Worm (Caenorhabditis elegans) whole organism, L4 larva: ENCODE measurements around the gene Y49F6B.20.

Experiments used
- D1046.2 ChIP-seq: fragments of 200-800 bp; sonication (Bioruptor generic); IDR thresholded peaks from 2 replicates; pipeline ENCODE4 v1.3.6; 2022; ENCODE audit warnings: missing genetic modification characterization, missing compliant biosample characterization
- F44E2.7 ChIP-seq: fragments of 200-800 bp; sonication (Bioruptor generic); IDR thresholded peaks from 2 replicates; pipeline ENCODE4 v2.1.2; 2022; ENCODE audit warnings: missing genetic modification characterization, missing compliant biosample characterization
- Y75B8A.6 ChIP-seq: fragments of 200-800 bp; sonication (Bioruptor generic); IDR thresholded peaks from 2 replicates; pipeline ENCODE4 v1.3.6; 2022; ENCODE audit warnings: missing genetic modification reagents, missing genetic modification characterization, missing compliant biosample characterization
- ZK337.2 ChIP-seq: fragments of 200-800 bp; sonication (Bioruptor generic); IDR thresholded peaks from 2 replicates; pipeline ENCODE4 v1.3.6; 2022; ENCODE audit warnings: missing genetic modification reagents, missing genetic modification characterization, missing compliant biosample characterization
- ZK546.5 ChIP-seq, 2 experiments: sonication (generic microtip); optimal IDR thresholded peaks; 2 replicates each; lab custom pipeline; 2017; ENCODE audit warnings: missing biosample characterization in 2 of 2, missing genetic modification characterization in 2 of 2
- aly-2 ChIP-seq: sonication (generic microtip); optimal IDR thresholded peaks from 2 replicates; lab custom pipeline; 2018; ENCODE audit warnings: missing biosample characterization, missing genetic modification characterization
- ceh-20 ChIP-seq: fragments of 200-800 bp; sonication (Bioruptor generic); IDR thresholded peaks from 2 replicates; pipeline ENCODE4 v1.3.6; 2022; ENCODE audit warnings: missing genetic modification reagents, missing genetic modification characterization, missing compliant biosample characterization
- ceh-44 ChIP-seq: fragments of 200-800 bp; sonication (Bioruptor generic); IDR thresholded peaks from 2 replicates; pipeline ENCODE4 v1.3.6; 2022; ENCODE audit warnings: missing genetic modification reagents, missing genetic modification characterization, missing compliant biosample characterization
- daf-19 ChIP-seq: fragments of 200-800 bp; sonication (Bioruptor generic); conservative IDR thresholded peaks from 2 replicates; pipeline ENCODE4 v1.3.6; 2022; ENCODE audit warnings: missing genetic modification characterization, missing compliant biosample characterization
- dmd-6 ChIP-seq: fragments of 200-800 bp; sonication (Bioruptor generic); IDR thresholded peaks from 2 replicates; pipeline ENCODE4 v1.3.6; 2022; ENCODE audit warnings: missing genetic modification reagents, missing genetic modification characterization, missing compliant biosample characterization
- duxl-1 ChIP-seq: sonication (generic microtip); optimal IDR thresholded peaks from 2 replicates; lab custom pipeline; 2016; ENCODE audit warnings: mild to moderate bottlenecking, missing genetic modification characterization, moderate library complexity, missing compliant biosample characterization; ENCODE audit not compliant: poor library complexity
- dve-1 ChIP-seq: sonication (generic microtip); optimal IDR thresholded peaks from 2 replicates; lab custom pipeline; 2017; ENCODE audit warnings: antibody characterized with exemption, mild to moderate bottlenecking, missing genetic modification characterization, missing compliant biosample characterization; ENCODE audit not compliant: insufficient read depth
- fos-1 ChIP-seq: fragments of 150-350 bp; optimal IDR thresholded peaks from 2 replicates; lab custom pipeline; 2014; ENCODE audit warnings: missing biosample characterization, missing genetic modification characterization
- hif-1 ChIP-seq, 2 experiments: sonication (generic microtip); optimal IDR thresholded peaks; 2 replicates each; lab custom pipeline; 2016 to 2017; ENCODE audit warnings: missing compliant biosample characterization in 2 of 2, missing genetic modification characterization in 2 of 2, missing genetic modification reagents in 2 of 2, missing genotype in 2 of 2, mild to moderate bottlenecking in 1 of 2
- hlh-30 ChIP-seq: sonication (generic microtip); optimal IDR thresholded peaks from 2 replicates; lab custom pipeline; 2017; ENCODE audit warnings: antibody characterized with exemption, mild to moderate bottlenecking, missing genetic modification characterization, missing compliant biosample characterization; ENCODE audit not compliant: insufficient read depth
- jun-1 ChIP-seq: fragments of 150-350 bp; optimal IDR thresholded peaks from 2 replicates; lab custom pipeline; 2014; ENCODE audit warnings: missing biosample characterization, missing genetic modification reagents, missing genetic modification characterization
- lim-7 ChIP-seq: fragments of 200-800 bp; sonication (Bioruptor generic); IDR thresholded peaks from 2 replicates; pipeline ENCODE4 v1.3.6; 2022; ENCODE audit warnings: missing genetic modification characterization, missing compliant biosample characterization
- lin-1 ChIP-seq: fragments of 200-800 bp; sonication (Bioruptor generic); IDR thresholded peaks from 2 replicates; pipeline ENCODE4 v1.3.6; 2022; ENCODE audit warnings: missing genetic modification reagents, missing genetic modification characterization, missing compliant biosample characterization
- lin-29 ChIP-seq: fragments of 200-800 bp; sonication (Bioruptor generic); IDR thresholded peaks from 2 replicates; pipeline ENCODE4 v1.3.6; 2022; ENCODE audit warnings: missing genetic modification reagents, missing genetic modification characterization, missing compliant biosample characterization
- lin-38 ChIP-seq: fragments of 200-800 bp; sonication (Bioruptor generic); IDR thresholded peaks from 2 replicates; pipeline ENCODE4 v1.3.6; 2022; ENCODE audit warnings: missing genetic modification reagents, missing genetic modification characterization, missing compliant biosample characterization
- lin-39 ChIP-seq: fragments of 150-350 bp; optimal IDR thresholded peaks from 2 replicates; lab custom pipeline; 2014; ENCODE audit warnings: missing biosample characterization, missing genetic modification reagents, missing genetic modification characterization
- mep-1 ChIP-seq: fragments of 150-350 bp; sonication (generic microtip); optimal IDR thresholded peaks from 3 replicates; lab custom pipeline; 2014; ENCODE audit warnings: missing biosample characterization, missing genetic modification characterization
- mxl-2 ChIP-seq: fragments of 200-800 bp; sonication (Bioruptor generic); conservative IDR thresholded peaks from 2 replicates; pipeline ENCODE4 v1.3.6; 2022; ENCODE audit warnings: missing genetic modification reagents, missing genetic modification characterization, missing compliant biosample characterization
- nhr-10 ChIP-seq: fragments of 150-350 bp; optimal IDR thresholded peaks from 2 replicates; lab custom pipeline; 2014; ENCODE audit warnings: missing biosample characterization, missing genetic modification characterization
- nhr-102 ChIP-seq: sonication (generic microtip); optimal IDR thresholded peaks from 2 replicates; lab custom pipeline; 2016; ENCODE audit warnings: mild to moderate bottlenecking, missing genetic modification characterization, moderate library complexity, missing compliant biosample characterization
- nhr-237 ChIP-seq: sonication (generic microtip); optimal IDR thresholded peaks from 2 replicates; lab custom pipeline; 2017; ENCODE audit warnings: missing biosample characterization, missing genetic modification characterization
- nhr-25 ChIP-seq: sonication (generic microtip); optimal IDR thresholded peaks from 2 replicates; lab custom pipeline; 2017; ENCODE audit warnings: missing genetic modification characterization, mild to moderate bottlenecking, missing compliant biosample characterization, antibody characterized with exemption, moderate library complexity, borderline replicate concordance; ENCODE audit not compliant: insufficient read depth
- nhr-28 ChIP-seq: fragments of 150-350 bp; optimal IDR thresholded peaks from 2 replicates; lab custom pipeline; 2014; ENCODE audit warnings: missing biosample characterization, missing genetic modification characterization
- nhr-41 ChIP-seq: fragments of 200-800 bp; sonication (Bioruptor generic); IDR thresholded peaks from 2 replicates; pipeline ENCODE4 v1.3.6; 2022; ENCODE audit warnings: missing genetic modification reagents, missing genetic modification characterization, missing compliant biosample characterization
- nhr-42 ChIP-seq: fragments of 200-800 bp; sonication (Bioruptor generic); IDR thresholded peaks from 2 replicates; pipeline ENCODE4 v1.3.6; 2022; ENCODE audit warnings: missing genetic modification characterization, missing compliant biosample characterization
- nhr-6 ChIP-seq: fragments of 150-350 bp; optimal IDR thresholded peaks from 2 replicates; lab custom pipeline; 2014; ENCODE audit warnings: missing biosample characterization, missing genetic modification characterization
- nhr-76 ChIP-seq: fragments of 150-350 bp; optimal IDR thresholded peaks from 2 replicates; lab custom pipeline; 2014; ENCODE audit warnings: missing biosample characterization, missing genetic modification characterization
- nhr-77 ChIP-seq: fragments of 150-350 bp; optimal IDR thresholded peaks from 2 replicates; lab custom pipeline; 2014; ENCODE audit warnings: missing biosample characterization, missing genetic modification characterization
- php-3 ChIP-seq: fragments of 200-800 bp; sonication (Bioruptor generic); IDR thresholded peaks from 2 replicates; pipeline ENCODE4 v1.3.6; 2022; ENCODE audit warnings: missing genetic modification reagents, missing genetic modification characterization, missing compliant biosample characterization
- snpc-1.2 ChIP-seq: fragments of 200-800 bp; sonication (Bioruptor generic); IDR thresholded peaks from 2 replicates; pipeline ENCODE4 v1.3.6; 2022; ENCODE audit warnings: missing genetic modification reagents, missing genetic modification characterization, missing compliant biosample characterization
- snpc-4 ChIP-seq: fragments of 150-350 bp; optimal IDR thresholded peaks from 2 replicates; lab custom pipeline; 2014; ENCODE audit warnings: missing biosample characterization, missing genetic modification characterization
- tra-1 ChIP-seq: fragments of 200-800 bp; sonication (Bioruptor generic); IDR thresholded peaks from 2 replicates; pipeline ENCODE4 v1.3.6; 2022; ENCODE audit warnings: missing genetic modification reagents, missing genetic modification characterization, missing compliant biosample characterization
- unc-130 ChIP-seq: sonication (generic microtip); optimal IDR thresholded peaks from 2 replicates; lab custom pipeline; 2016; ENCODE audit warnings: missing genetic modification reagents, missing genetic modification characterization, missing compliant biosample characterization
- unc-39 ChIP-seq: sonication (generic microtip); optimal IDR thresholded peaks from 2 replicates; lab custom pipeline; 2017; ENCODE audit warnings: missing biosample characterization, missing genetic modification characterization
- unc-62 ChIP-seq, 3 experiments: fragments of 150-350 bp in 1 of 3; sonication (generic microtip); optimal IDR thresholded peaks in 2 of 3; peaks in 1 of 3; 1 replicate in 1 of 3; 2 replicates in 2 of 3; lab custom pipeline; 2014 to 2017; ENCODE audit warnings: missing biosample characterization in 3 of 3, missing genetic modification characterization in 3 of 3, missing genetic modification reagents in 3 of 3, missing genotype in 1 of 3
- zag-1 ChIP-seq: fragments of 150-350 bp; optimal IDR thresholded peaks from 2 replicates; lab custom pipeline; 2014; ENCODE audit warnings: missing biosample characterization, missing genetic modification characterization
- zfp-2 ChIP-seq: sonication (generic microtip); optimal IDR thresholded peaks from 2 replicates; lab custom pipeline; 2016; ENCODE audit warnings: mild to moderate bottlenecking, missing genetic modification characterization, missing compliant biosample characterization
- zfp-3 ChIP-seq: fragments of 200-800 bp; sonication (Bioruptor generic); conservative IDR thresholded peaks from 2 replicates; pipeline ENCODE4 v1.3.6; 2022; ENCODE audit warnings: missing genetic modification reagents, missing genetic modification characterization, missing compliant biosample characterization
- zip-11 ChIP-seq: fragments of 200-800 bp; sonication (Bioruptor generic); IDR thresholded peaks from 2 replicates; pipeline ENCODE4 v1.3.6; 2022; ENCODE audit warnings: missing genetic modification characterization, missing compliant biosample characterization
- zip-2 ChIP-seq: fragments of 150-350 bp; optimal IDR thresholded peaks from 2 replicates; lab custom pipeline; 2014; ENCODE audit warnings: missing biosample characterization, missing genetic modification characterization
- ztf-7 ChIP-seq: fragments of 150-350 bp; optimal IDR thresholded peaks from 2 replicates; lab custom pipeline; 2014; ENCODE audit warnings: missing biosample characterization, missing genetic modification characterization

Y49F6B.20 gene

DNA sequence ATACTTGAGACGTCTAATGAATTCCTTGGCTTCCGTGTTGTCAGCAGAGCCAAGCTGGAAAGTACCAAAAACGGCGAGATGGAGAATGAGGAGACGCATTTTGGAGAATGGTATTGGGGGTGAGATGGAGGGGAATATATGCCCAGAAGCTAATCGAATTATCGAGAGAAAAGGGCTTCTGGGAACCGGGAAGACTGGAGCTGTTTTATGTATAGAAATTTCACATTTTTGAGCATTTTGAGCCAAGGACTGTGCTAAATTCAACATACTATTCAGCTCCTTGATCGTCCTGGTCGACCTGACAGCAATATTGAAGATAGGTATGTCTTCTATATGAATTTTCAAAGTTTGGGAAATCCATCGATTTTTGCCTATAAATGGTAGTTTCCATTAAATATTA is 10.4 kb downstream of the Y49F6B.20 start, which contains the start of gene C16C8.7 (continued):
- TF ChIP-seq F44E2.7 (GFP tag; lab: Robert Waterston, UW), result no peak

DNA sequence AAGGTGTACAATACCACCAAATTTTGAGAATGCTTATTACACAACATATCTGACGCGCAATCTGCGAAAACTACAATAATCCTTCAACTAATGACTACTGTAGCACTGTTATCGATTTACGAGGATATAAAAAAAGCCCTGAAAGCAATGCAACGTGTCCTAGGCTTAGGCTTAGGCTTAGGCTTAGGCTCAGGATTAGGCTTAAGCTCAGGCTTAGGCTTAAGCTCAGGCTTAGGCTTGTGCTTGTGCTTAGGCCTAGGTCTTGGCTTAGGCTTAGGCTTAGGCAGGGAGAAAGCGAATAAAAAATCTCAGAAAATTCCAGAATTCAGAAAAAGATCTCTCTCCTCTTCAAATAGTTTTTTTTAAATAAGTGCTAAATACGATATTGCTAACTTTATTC is 11.2 kb downstream of the Y49F6B.20 start:
- TF ChIP-seq nhr-10 (tag; lab: Kevin White, UChicago) (no peak), ZK546.5 (tag; optimal IDR thresholded peaks at IDR 0.05; lab: Kevin White, UChicago) (no peak), unc-39 (tag; lab: Kevin White, UChicago) (no peak), unc-62 (GFP tag; optimal IDR thresholded peaks at IDR 0.05 in 1 of 2; lab: Kevin White, UChicago) (no peak), unc-62 (tag; optimal IDR thresholded peaks at IDR 0.05; lab: Kevin White, UChicago) (no peak), nhr-77 (tag; lab: Kevin White, UChicago) (no peak), aly-2 (tag; lab: Kevin White, UChicago) (no peak), ZK337.2 (GFP tag; lab: Robert Waterston, UW) (no peak), lin-1 (GFP tag; lab: Robert Waterston, UW) (no peak), lim-7 (GFP tag; lab: Robert Waterston, UW) (no peak), duxl-1 (tag; lab: Kevin White, UChicago) (no peak), unc-130 (GFP tag; lab: Kevin White, UChicago) (no peak), nhr-28 (no peak), zfp-2 (no peak), mep-1 (tag; lab: Kevin White, UChicago) (no peak), nhr-6 (tag; lab: Kevin White, UChicago) (no peak), php-3 (GFP tag; lab: Robert Waterston, UW) (no peak)
- TF ChIP-seq, all 104 proteins: peak for 0

DNA sequence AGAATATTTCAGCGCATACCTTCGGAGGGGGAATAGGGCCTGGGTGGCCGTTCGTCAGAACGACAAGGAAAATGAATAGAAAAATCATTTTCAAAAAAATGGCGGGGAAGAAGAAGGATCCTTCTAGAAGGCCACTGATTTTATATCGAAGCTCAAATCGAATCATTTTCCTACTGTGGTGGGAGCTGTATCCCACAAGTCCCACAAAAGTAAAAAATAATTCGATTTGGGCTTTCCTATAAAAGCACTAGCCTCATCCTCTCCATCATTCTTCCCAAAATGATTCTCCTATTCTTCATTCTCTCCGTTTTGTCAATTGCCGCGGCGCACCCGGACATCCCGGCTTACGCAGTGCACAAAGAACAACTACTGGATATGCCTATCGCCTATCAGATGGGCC is 12.2 kb downstream of the Y49F6B.20 start, which contains the start of the genes C16C8.26 and C16C8.19:
C16C8.26 (minus strand) TSS at position 101 of the 400 bp plus-strand sequence.
C16C8.19 (plus strand) TSS at position 279 of the 400 bp plus-strand sequence.
- TF ChIP-seq nhr-102 (tag; lab: Kevin White, UChicago), result no peak
- no peak for TF ChIP-seq lin-29 (GFP tag; lab: Robert Waterston, UW)
- TF ChIP-seq lim-7 (GFP tag; lab: Robert Waterston, UW), result no peak
- no peak for TF ChIP-seq lin-39 (tag; lab: Kevin White, UChicago)
- TF ChIP-seq nhr-25 (tag; lab: Kevin White, UChicago), result no peak
- TF ChIP-seq zip-2 (tag; lab: Kevin White, UChicago), result no peak
- no peak for TF ChIP-seq tra-1 (GFP tag; lab: Robert Waterston, UW)
- no peak for TF ChIP-seq dmd-6
- TF ChIP-seq jun-1 (tag; lab: Kevin White, UChicago), result no peak
- no peak for TF ChIP-seq duxl-1 (tag; lab: Kevin White, UChicago)
- no peak for TF ChIP-seq dve-1 (tag; lab: Kevin White, UChicago)
- no peak for TF ChIP-seq ztf-7 (tag; lab: Kevin White, UChicago)
- no peak for TF ChIP-seq snpc-4 (tag; lab: Kevin White, UChicago)
- TF ChIP-seq nhr-42 (GFP tag; lab: Robert Waterston, UW), result no peak
- TF ChIP-seq zip-11 (GFP tag; lab: Robert Waterston, UW), result no peak
- TF ChIP-seq D1046.2 (GFP tag; lab: Robert Waterston, UW), result no peak
- no peak for TF ChIP-seq zag-1 (tag; lab: Kevin White, UChicago)
- TF ChIP-seq zfp-3 (GFP tag; lab: Robert Waterston, UW), result no peak

DNA sequence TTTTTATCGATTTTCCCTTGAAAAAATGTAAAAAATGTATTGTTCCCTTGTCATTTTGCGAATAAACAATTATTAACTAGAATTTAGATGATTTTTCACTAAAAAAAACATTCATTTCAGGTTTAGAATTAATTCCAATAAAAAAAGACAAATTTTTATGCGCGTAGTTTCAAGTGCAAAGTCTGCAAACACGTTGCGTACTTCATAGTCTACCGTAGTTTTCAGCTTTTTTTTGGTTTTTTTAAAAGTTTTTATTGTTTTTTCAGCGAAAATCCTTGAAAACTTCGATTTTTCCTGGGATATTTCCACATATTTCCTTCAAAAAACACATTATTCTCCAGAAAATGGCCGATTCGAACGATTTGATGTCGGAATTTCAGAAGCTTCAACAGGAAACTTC is 16.9 kb downstream of the Y49F6B.20 start, which contains the start of gene C16C8.11:
C16C8.11 (plus strand) TSS at position 188 of the 400 bp plus-strand sequence.
- TF ChIP-seq hif-1 (tag; optimal IDR thresholded peaks at IDR 0.05; lab: Kevin White, UChicago) (no peak), hlh-30 (tag; lab: Kevin White, UChicago) (no peak), snpc-1.2 (GFP tag; lab: Robert Waterston, UW) (no peak), nhr-41 (no peak), lin-38 (no peak), ZK337.2 (GFP tag; lab: Robert Waterston, UW) (no peak), daf-19 (GFP tag; lab: Robert Waterston, UW) (no peak), mxl-2 (GFP tag; lab: Robert Waterston, UW) (no peak), dmd-6 (no peak), ceh-20 (GFP tag; lab: Robert Waterston, UW) (no peak), nhr-237 (tag; lab: Kevin White, UChicago) (no peak), Y75B8A.6 (GFP tag; lab: Robert Waterston, UW) (no peak), ceh-44 (GFP tag; lab: Robert Waterston, UW) (no peak), fos-1 (tag; lab: Kevin White, UChicago) (no peak), nhr-76 (tag; lab: Kevin White, UChicago) (no peak)
